Worm (Caenorhabditis elegans): ENCODE measurements around the gene igcm-4.
A peak's percentile ranks its signal among the peaks of the same experiment; 100 is the strongest.

The igcm-4 gene

DNA sequence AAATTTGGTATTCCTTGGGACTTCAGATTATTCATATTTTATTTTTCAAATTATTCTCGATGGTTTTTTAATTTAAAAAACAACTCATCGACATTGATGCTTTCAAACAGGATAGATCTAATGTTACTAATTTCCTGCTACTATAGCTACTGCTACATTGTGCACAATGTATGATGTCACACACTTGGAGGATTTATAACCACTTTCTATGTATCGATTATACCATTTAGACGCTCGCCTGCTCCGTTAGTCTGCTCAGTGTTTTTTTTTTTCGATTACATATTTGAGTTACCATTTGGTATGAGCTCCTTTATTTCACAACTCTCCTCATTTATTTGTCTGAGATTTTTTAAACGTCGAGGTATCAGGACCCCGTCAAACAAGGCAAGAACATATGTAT is 55.7 kb downstream of the igcm-4 start, which contains the start of gene Y40A1A.2:
Gene Y40A1A.2, plus strand, starts transcription at position 301 of the 400 bp plus-strand sequence.
- TF ChIP-seq unc-62 (GFP tag; optimal IDR thresholded peaks at IDR 0.05) (no peak), nhr-28 (tag; optimal IDR thresholded peaks at IDR 0.05) (no peak), alr-1 (tag; optimal IDR thresholded peaks at IDR 0.05; ENCODE audit: borderline replicate concordance) (no peak), egl-13 (tag; optimal IDR thresholded peaks at IDR 0.05) (no peak), unc-130 (tag; optimal IDR thresholded peaks at IDR 0.05) (no peak), tbx-2 (tag; optimal IDR thresholded peaks at IDR 0.05) (no peak), ceh-63 (GFP tag; optimal IDR thresholded peaks at IDR 0.05) (no peak)

DNA sequence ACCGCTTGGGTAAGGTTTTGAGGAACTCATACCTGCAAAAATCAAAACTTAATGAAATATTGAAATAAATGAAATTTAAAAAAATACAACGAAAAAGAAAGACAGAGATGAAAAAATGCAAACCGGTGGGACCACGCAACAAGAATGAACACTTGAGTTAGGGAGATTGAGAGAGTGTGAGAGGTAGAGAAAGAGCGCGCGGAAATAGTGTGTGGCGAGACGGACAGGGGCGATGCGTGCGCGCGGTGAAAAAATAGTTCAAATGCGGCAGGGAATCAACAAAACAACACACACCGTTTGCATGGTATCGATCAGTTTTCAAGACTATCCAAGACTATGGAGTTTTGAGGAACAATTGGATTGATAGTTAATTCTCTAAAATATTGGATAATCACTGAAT is 56.6 kb downstream of the igcm-4 start, which contains the start of gene meg-3:
Gene meg-3, minus strand, starts transcription at position 32 of the 400 bp plus-strand sequence.
- no peak for TF ChIP-seq sptf-1 (tag; optimal IDR thresholded peaks at IDR 0.05)
- no peak for TF ChIP-seq hlh-17 (GFP tag; optimal IDR thresholded peaks at IDR 0.05; ENCODE audit: borderline replicate concordance)
- TF ChIP-seq sox-4 (tag; optimal IDR thresholded peaks at IDR 0.05), result no peak
- TF ChIP-seq rnt-1 (tag; optimal IDR thresholded peaks at IDR 0.05), result peak; percentile 34
- TF ChIP-seq nhr-19 (GFP tag; conservative IDR thresholded peaks at IDR 0.05), result peak; percentile 38
- no peak for TF ChIP-seq lin-14 (GFP tag; optimal IDR thresholded peaks at IDR 0.05)
- peak; percentile 63 for TF ChIP-seq nhr-85 (tag)
- 0 out of 2 replicates have a peak, but pooled peaks have one; percentile 19 for TF ChIP-seq grh-1 (GFP tag; IDR thresholded peaks at IDR 0.05)
- peak; percentile 36 to 64 for TF ChIP-seq efl-1 (optimal IDR thresholded peaks at IDR 0.05)
- peak in 1 of 2 experiments; percentile 44 for TF ChIP-seq efl-1 (GFP tag; optimal IDR thresholded peaks at IDR 0.05 in 1 of 2)
- peak in 1 of 3 experiments; percentile 6 for TF ChIP-seq ceh-82 (tag; optimal IDR thresholded peaks at IDR 0.05)
- TF ChIP-seq nhr-28 (tag; optimal IDR thresholded peaks at IDR 0.05), result no peak
- no peak for TF ChIP-seq unc-30 (tag; optimal IDR thresholded peaks at IDR 0.05)
- TF ChIP-seq hpl-2 (GFP tag; optimal IDR thresholded peaks at IDR 0.05), result no peak
- TF ChIP-seq mab-9 (GFP tag; IDR thresholded peaks at IDR 0.05), result no peak
- peak in 1 of 2 experiments; percentile 9 for TF ChIP-seq lin-35 (GFP tag; optimal IDR thresholded peaks at IDR 0.05)
- no peak for TF ChIP-seq ces-1 (GFP tag; optimal IDR thresholded peaks at IDR 0.05)
